Worm (Caenorhabditis elegans): ENCODE data around the gene rsp-4.

rsp-4 gene

DNA sequence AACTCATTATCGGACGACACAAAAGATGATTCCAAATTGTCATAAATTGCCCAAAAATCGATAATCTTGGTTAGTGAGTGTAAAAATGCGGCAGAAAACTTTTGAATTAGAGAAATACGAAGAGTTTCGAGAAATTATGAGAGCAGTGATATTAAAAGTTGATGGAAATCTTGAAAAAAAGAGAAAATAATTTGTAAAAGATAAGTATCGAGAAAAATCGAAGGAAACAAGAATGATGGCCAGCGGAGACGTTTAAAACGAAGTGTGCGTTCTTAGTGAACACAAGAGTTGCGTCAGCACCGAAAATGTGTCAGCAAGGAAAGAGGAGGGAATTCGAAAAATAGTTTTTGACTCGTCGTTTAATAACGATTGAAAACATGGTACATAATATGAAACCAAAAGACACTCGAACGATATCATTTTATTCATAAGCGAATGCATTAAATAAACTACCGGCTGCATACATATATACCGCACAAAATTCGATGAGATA lies 1.2 kb upstream of the rsp-4 start, which contains the start of gene ndx-6 (continued):
- TF ChIP-seq rcor-1 (GFP tag; IDR thresholded peaks at IDR 0.05) (peak; percentile 79), F57A8.1 (GFP tag; optimal IDR thresholded peaks at IDR 0.05) (peak; percentile 14), Y79H2A.3 (GFP tag; conservative IDR thresholded peaks at IDR 0.05) (no peak), ama-1 (optimal IDR thresholded peaks at IDR 0.05) (no peak), ama-1 (GFP tag; optimal IDR thresholded peaks at IDR 0.05) (no peak), zim-3 (tag; optimal IDR thresholded peaks at IDR 0.05) (no peak), madf-3 (GFP tag; IDR thresholded peaks at IDR 0.05) (peak; percentile 75; the same call in 1 of the 2 replicates), ceh-79 (tag; optimal IDR thresholded peaks at IDR 0.05) (no peak), nhr-90 (tag; optimal IDR thresholded peaks at IDR 0.05) (no peak), ztf-25 (GFP tag; IDR thresholded peaks at IDR 0.05) (no peak), F39B2.1 (GFP tag; IDR thresholded peaks at IDR 0.05) (no peak), F37B4.10 (GFP tag; IDR thresholded peaks at IDR 0.05) (no peak), nfya-2 (GFP tag; IDR thresholded peaks at IDR 0.05) (no peak), cebp-2 (GFP tag; IDR thresholded peaks at IDR 0.05) (no peak), snpc-3.4 (tag; optimal IDR thresholded peaks at IDR 0.05) (peak; percentile 40), tlf-1 (GFP tag; optimal IDR thresholded peaks at IDR 0.05) (peak; percentile 28), nhr-80 (tag; optimal IDR thresholded peaks at IDR 0.05) (peak; percentile 40), lir-1 (GFP tag; conservative IDR thresholded peaks at IDR 0.05) (no peak), attf-3 (GFP tag; conservative IDR thresholded peaks at IDR 0.05) (0 out of 2 replicates have a peak, but pooled peaks have one; percentile 33), madf-10 (tag; optimal IDR thresholded peaks at IDR 0.05) (no peak), dpl-1 (GFP tag; optimal IDR thresholded peaks at IDR 0.05) (peak; percentile 92), T07F8.4 (tag; optimal IDR thresholded peaks at IDR 0.05) (no peak), Y56A3A.18 (GFP tag; IDR thresholded peaks at IDR 0.05) (no peak), dpff-1 (tag; optimal IDR thresholded peaks at IDR 0.05) (no peak), zfh-2 (GFP tag; conservative IDR thresholded peaks at IDR 0.05) (no peak), fkh-3 (tag; optimal IDR thresholded peaks at IDR 0.05) (no peak), him-1 (tag; optimal IDR thresholded peaks at IDR 0.05) (no peak), F57C9.4 (tag; optimal IDR thresholded peaks at IDR 0.05) (no peak), madf-6 (GFP tag; IDR thresholded peaks at IDR 0.05) (peak; percentile 73), hsf-1 (GFP tag; IDR thresholded peaks at IDR 0.05) (peak; percentile 53; the same call in 1 of the 2 replicates), snpc-4 (GFP tag; optimal IDR thresholded peaks at IDR 0.05) (no peak), snpc-4 (tag; optimal IDR thresholded peaks at IDR 0.05) (peak in 3 of 4 experiments; percentile 49 to 64 (median 54)), T26A5.8 (tag; optimal IDR thresholded peaks at IDR 0.05) (no peak), ztf-6 (GFP tag; IDR thresholded peaks at IDR 0.05) (no peak), ztf-26 (tag; optimal IDR thresholded peaks at IDR 0.05) (peak; percentile 9), egl-18 (GFP tag; IDR thresholded peaks at IDR 0.05) (no peak), ceh-58 (GFP tag; IDR thresholded peaks at IDR 0.05) (no peak), mel-28 (tag; optimal IDR thresholded peaks at IDR 0.05; ENCODE audit: borderline replicate concordance) (no peak), egl-44 (GFP tag; IDR thresholded peaks at IDR 0.05) (no peak), lin-35 (GFP tag; optimal IDR thresholded peaks at IDR 0.05) (peak; percentile 63 to 96 (median 83)), ztf-22 (GFP tag; optimal IDR thresholded peaks at IDR 0.05) (no peak), lin-40 (tag; optimal IDR thresholded peaks at IDR 0.05) (peak; percentile 80), efl-1 (GFP tag; optimal IDR thresholded peaks at IDR 0.05) (peak; percentile 85), unc-130 (GFP tag; optimal IDR thresholded peaks at IDR 0.05) (no peak), hrde-1 (tag; optimal IDR thresholded peaks at IDR 0.05; ENCODE audit: borderline replicate concordance) (no peak), madf-8 (GFP tag; conservative IDR thresholded peaks at IDR 0.05) (no peak), gei-17 (GFP tag; optimal IDR thresholded peaks at IDR 0.05) (no peak), hlh-12 (tag; optimal IDR thresholded peaks at IDR 0.05) (no peak), sea-2 (GFP tag; IDR thresholded peaks at IDR 0.05) (no peak), F49E8.2 (tag; optimal IDR thresholded peaks at IDR 0.05; ENCODE audit: insufficient read depth) (peak; percentile 30)

All from whole organism, young adult.